Fruit fly (Drosophila melanogaster): Measurements from ENCODE around the gene CG34281.

CG34281 gene

DNA sequence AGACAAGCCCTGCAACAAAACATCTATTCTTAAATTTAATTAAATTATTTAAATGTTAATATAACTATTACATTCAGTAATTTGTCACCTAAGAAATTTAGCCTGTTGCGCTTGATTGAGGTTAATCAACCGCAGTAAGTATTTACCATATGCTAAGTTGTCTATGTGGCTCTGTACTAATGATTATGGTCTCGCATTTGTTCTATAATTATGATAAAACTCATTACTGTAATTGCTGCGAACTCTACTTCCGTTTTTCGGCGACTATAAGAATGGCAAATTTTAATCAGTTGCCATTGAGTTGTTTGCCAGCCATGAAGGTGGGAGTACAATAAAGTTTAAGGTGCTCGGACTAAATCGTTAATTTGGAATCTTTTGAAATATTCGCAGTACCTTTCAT is at the start of gene CG34281:
TSS of gene CG34281 (plus strand) at position 301 of the 400 bp plus-strand sequence.
- no peak for TF ChIP-seq noc (tag; optimal IDR thresholded peaks at IDR 0.05)

- TF ChIP-seq noc (tag; optimal IDR thresholded peaks at IDR 0.05) = no peak
Observed at dm6 chr3R:17564837-17565236, 47.9 kb upstream of the CG34281 start.

DNA sequence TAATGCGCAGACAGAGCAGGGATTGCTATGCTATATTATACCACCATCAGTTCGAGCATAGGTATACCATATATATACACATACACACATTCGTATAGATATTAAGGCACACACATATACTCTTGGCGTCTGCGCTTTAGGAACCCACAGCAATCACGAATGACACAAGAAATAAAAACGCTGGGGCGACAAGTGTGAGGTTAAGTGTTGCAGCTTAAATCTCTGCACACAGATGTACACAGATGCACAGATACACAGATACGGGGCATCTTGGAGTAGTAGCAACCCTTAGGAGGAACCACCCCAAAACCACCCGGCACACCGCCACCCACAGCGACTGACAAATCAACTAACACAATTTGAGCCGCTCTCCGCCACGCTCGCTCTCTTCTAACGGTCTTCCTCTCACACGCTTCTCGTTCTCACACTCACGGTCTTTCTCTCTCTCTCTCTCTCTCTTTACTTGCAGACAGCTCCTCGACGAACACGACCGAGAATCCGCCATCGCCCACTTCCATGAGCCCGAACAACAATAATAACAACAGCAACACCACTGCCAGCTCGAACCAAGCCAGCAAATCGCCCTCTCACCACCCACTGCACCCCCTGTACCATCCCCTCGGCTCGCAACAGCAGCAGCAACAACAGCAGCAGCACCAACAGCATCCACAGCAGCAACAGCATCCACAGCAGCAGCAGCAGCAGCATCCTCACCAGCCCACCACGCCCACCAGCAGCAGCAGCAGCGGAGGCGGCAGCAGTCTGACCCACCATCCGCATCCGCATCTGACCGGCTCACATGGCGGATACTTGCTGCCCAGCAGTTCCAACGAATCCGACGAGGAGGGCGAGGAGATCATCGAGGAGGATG is 45.8 kb upstream of the CG34281 start:
- no peak for TF ChIP-seq noc (tag; optimal IDR thresholded peaks at IDR 0.05)

DNA sequence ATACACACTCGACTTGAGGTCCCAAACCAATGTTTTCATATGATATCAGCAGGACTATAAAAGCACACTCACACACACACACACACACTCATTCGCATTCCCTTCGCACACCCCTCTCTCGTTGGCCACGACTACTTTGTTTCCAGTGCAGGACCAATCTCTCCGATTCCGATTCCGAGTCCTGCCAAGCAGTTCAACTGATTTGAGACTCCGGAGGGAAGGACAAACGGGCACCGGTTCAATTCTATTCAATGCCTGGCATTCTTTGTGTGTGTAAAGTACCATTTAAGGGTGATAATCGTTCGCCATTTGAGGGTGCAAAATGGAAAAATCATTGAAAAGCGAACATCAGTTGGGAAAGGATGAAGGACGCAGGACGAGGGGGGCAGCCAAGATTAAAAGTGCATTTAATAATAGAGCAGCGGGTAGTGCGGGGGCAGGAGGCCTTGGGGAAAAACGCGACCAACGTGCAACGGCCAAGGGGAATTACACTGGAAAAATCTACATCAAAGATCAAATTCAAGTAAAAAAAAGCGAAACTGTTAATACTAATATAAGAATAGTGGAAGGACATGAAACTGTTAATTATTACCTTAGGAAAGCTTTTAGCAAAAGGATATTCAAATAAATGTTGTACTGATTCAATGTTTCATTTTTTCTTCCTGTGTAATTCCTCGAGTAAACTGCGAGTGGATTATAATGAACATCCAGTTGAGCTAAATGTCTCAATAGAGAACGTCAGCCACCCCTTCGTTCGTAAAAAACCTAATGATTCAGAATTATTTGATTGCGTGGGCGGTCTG is 28.8 kb upstream of the CG34281 start:
- no peak for TF ChIP-seq noc (tag; optimal IDR thresholded peaks at IDR 0.05)

dm6 chr3R:17588805-17589204 is 23.9 kb upstream of the CG34281 start:
- no peak for TF ChIP-seq noc (tag; optimal IDR thresholded peaks at IDR 0.05)

- no peak for TF ChIP-seq noc (tag; optimal IDR thresholded peaks at IDR 0.05)
Observed at dm6 chr3R:17591831-17592230, 20.9 kb upstream of the CG34281 start.

DNA sequence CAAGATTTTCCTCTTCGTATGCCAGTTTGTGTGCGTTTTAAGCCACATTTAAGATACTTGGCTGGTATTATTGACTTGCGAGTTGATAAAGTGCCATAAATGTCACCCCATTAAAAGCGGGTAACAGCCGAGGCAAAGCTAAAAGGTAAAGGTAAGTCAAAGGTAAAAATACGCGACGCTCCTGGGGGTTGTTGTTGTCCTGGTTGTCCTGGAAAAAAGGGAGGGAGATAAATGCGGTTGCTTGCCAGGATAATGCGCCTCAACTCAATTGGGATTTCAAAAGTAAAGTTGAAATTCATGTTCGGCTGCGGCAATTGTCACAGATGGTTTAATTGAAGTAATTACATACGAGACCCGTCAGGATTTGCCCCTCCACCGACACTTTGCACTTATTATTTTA is 19.2 kb upstream of the CG34281 start:
- no peak for TF ChIP-seq noc (tag; optimal IDR thresholded peaks at IDR 0.05)

- TF ChIP-seq noc (tag; optimal IDR thresholded peaks at IDR 0.05) = no peak
Observed at dm6 chr3R:17594086-17594485, 18.6 kb upstream of the CG34281 start, which contains the start of gene Sgs5bis. TSS of gene Sgs5bis (plus strand) at chr3R:17594386.

- TF ChIP-seq noc (tag; optimal IDR thresholded peaks at IDR 0.05) = no peak
Observed at dm6 chr3R:17595084-17595483, 17.6 kb upstream of the CG34281 start, which contains the start of gene Sgs5. TSS of gene Sgs5 (plus strand) at chr3R:17595362.

- TF ChIP-seq noc (tag; optimal IDR thresholded peaks at IDR 0.05) = no peak
Observed at dm6 chr3R:17596236-17596635, 16.5 kb upstream of the CG34281 start, which contains the start of gene CG7606. TSS of gene CG7606 (plus strand) at chr3R:17596536.

DNA sequence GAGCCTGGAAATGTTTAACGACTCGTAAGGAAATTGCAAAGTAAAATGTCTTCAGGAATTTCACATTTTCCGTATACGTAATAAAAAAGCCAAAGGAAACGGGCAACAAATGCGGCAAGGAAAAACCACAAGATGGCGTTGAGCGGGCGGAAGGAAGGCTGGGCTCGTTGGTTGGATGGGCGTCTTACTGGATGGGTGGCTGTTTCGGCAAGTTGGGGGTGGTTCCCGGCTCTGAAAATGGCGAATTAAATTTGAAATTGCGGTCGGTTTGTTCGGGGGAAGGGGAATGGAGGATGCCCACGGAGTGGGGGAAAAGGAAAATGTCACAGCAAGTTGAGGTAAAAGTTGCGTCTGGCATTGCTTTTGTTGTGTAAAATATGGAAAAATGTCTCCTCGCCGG is 13.0 kb upstream of the CG34281 start:
- no peak for TF ChIP-seq noc (tag; optimal IDR thresholded peaks at IDR 0.05)

- TF ChIP-seq noc (tag; optimal IDR thresholded peaks at IDR 0.05) = no peak
Observed at dm6 chr3R:17601866-17602265, 10.8 kb upstream of the CG34281 start.

DNA sequence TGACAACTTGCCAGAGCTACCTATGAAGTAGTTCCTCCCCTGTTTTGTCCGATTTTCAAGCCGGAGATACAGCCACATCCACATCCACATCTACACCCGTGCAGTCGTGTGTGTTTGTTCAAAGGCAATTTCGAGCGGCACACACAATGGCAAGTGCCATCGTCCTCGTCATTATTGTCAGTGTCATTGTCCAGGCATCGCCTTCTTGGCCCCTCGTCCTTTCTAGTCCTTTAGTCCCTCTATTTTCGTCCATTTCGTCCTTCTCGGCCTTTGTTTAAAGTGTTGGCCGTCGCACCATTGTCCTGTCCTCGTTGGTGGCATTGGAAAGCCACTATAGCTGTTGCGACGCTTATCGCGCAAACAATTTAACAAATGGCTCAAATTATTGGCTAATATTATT is 9.7 kb upstream of the CG34281 start:
- TF ChIP-seq noc (tag; optimal IDR thresholded peaks at IDR 0.05) = no peak

- TF ChIP-seq noc (tag; optimal IDR thresholded peaks at IDR 0.05) = no peak
Observed at dm6 chr3R:17603717-17604116, 9.0 kb upstream of the CG34281 start.

dm6 chr3R:17604198-17604879 is 8.3 kb upstream of the CG34281 start:
- peak; percentile 34 for TF ChIP-seq noc (tag; optimal IDR thresholded peaks at IDR 0.05)
